Fruit fly (Drosophila melanogaster): ENCODE results near the gene Rnb.

Rnb gene

dm6 chr3R:29763154-29763553 lies 36.0 kb downstream of the Rnb start:
- TF ChIP-seq vri (GFP tag; optimal IDR thresholded peaks at IDR 0.05) = peak; percentile 96
- TF ChIP-seq CG11902 (GFP tag; optimal IDR thresholded peaks at IDR 0.05) = peak; percentile 97
- TF ChIP-seq Sox102F (GFP tag; optimal IDR thresholded peaks at IDR 0.05) = peak; percentile 99
- TF ChIP-seq CG6792 (GFP tag; optimal IDR thresholded peaks at IDR 0.05) = peak; percentile 95
- peak; percentile 97 for TF ChIP-seq Sox14 (GFP tag; optimal IDR thresholded peaks at IDR 0.05)
- no peak for TF ChIP-seq Hr38 (GFP tag; optimal IDR thresholded peaks at IDR 0.05)
- TF ChIP-seq Smox (GFP tag; optimal IDR thresholded peaks at IDR 0.05) = peak; percentile 98
- TF ChIP-seq dac (GFP tag; optimal IDR thresholded peaks at IDR 0.05) = no peak
- TF ChIP-seq CG7368 (GFP tag; optimal IDR thresholded peaks at IDR 0.05) = peak; percentile 93
- TF ChIP-seq Eip93F (GFP tag; optimal IDR thresholded peaks at IDR 0.05) = peak; percentile 96
- peak; percentile 93 for TF ChIP-seq CG8632 (GFP tag; optimal IDR thresholded peaks at IDR 0.05)
- peak; percentile 90 for TF ChIP-seq CG6163 (GFP tag; IDR thresholded peaks at IDR 0.05)
- TF ChIP-seq CG8319 (GFP tag; optimal IDR thresholded peaks at IDR 0.05) = peak; percentile 95
- peak; percentile 61 to 65 for TF ChIP-seq salr (GFP tag; optimal IDR thresholded peaks at IDR 0.05)
- TF ChIP-seq CG8119 (GFP tag; IDR thresholded peaks at IDR 0.05) = peak; percentile 72; the same call in 2 of the 3 replicates
- TF ChIP-seq Lpt (GFP tag; optimal IDR thresholded peaks at IDR 0.05) = peak; percentile 67
- peak; percentile 70 for TF ChIP-seq CG32006 (GFP tag; optimal IDR thresholded peaks at IDR 0.05)
- TF ChIP-seq net (GFP tag; optimal IDR thresholded peaks at IDR 0.05) = peak; percentile 86
- peak; percentile 38 for TF ChIP-seq CG16779 (tag; optimal IDR thresholded peaks at IDR 0.05)
- TF ChIP-seq OdsH (GFP tag; optimal IDR thresholded peaks at IDR 0.05) = peak; percentile 94
- peak; percentile 94 for TF ChIP-seq pdm3 (GFP tag; optimal IDR thresholded peaks at IDR 0.05)
- TF ChIP-seq CG31627 (GFP tag; optimal IDR thresholded peaks at IDR 0.05) = peak; percentile 99
- peak; percentile 98 for TF ChIP-seq svp (GFP tag)
- peak; percentile 31; the same call in 1 of the 2 replicates for TF ChIP-seq Gug (GFP tag; IDR thresholded peaks at IDR 0.05)
- TF ChIP-seq Ets21C (GFP tag; optimal IDR thresholded peaks at IDR 0.05) = peak; percentile 98
- peak; percentile 65; the same call in 1 of the 2 replicates for TF ChIP-seq CG11294 (GFP tag; IDR thresholded peaks at IDR 0.05)
- TF ChIP-seq dsx (GFP tag; optimal IDR thresholded peaks at IDR 0.05; ENCODE audit: poor library complexity, severe bottlenecking) = peak; percentile 68
- TF ChIP-seq CG34406 (GFP tag; optimal IDR thresholded peaks at IDR 0.05) = peak; percentile 94
- TF ChIP-seq spab (GFP tag; optimal IDR thresholded peaks at IDR 0.05) = peak; percentile 73
- TF ChIP-seq Sox15 (GFP tag; optimal IDR thresholded peaks at IDR 0.05) = peak; percentile 96
- TF ChIP-seq Eip78C (GFP tag) = peak; percentile 98
- TF ChIP-seq lz (GFP tag; optimal IDR thresholded peaks at IDR 0.05) = peak; percentile 98
- peak; percentile 72 for TF ChIP-seq CG1621 (tag; optimal IDR thresholded peaks at IDR 0.05)
- TF ChIP-seq esn (GFP tag; optimal IDR thresholded peaks at IDR 0.05) = peak; percentile 99
- peak; percentile 96 for TF ChIP-seq CG6854 (GFP tag; optimal IDR thresholded peaks at IDR 0.05)
- TF ChIP-seq Eip75B (GFP tag; optimal IDR thresholded peaks at IDR 0.05) = peak; percentile 93
- TF ChIP-seq CG11762 (GFP tag; optimal IDR thresholded peaks at IDR 0.05; ENCODE audit: insufficient read depth) = peak; percentile 90
- TF ChIP-seq Met (GFP tag; optimal IDR thresholded peaks at IDR 0.05) = peak; percentile 97
- TF ChIP-seq achi (GFP tag; optimal IDR thresholded peaks at IDR 0.05) = peak; percentile 90
- TF ChIP-seq CG3919 (GFP tag; optimal IDR thresholded peaks at IDR 0.05) = peak; percentile 97
- peak; percentile 83 for TF ChIP-seq fd85E (GFP tag; optimal IDR thresholded peaks at IDR 0.05)
- peak; percentile 99 for TF ChIP-seq topi (GFP tag; optimal IDR thresholded peaks at IDR 0.05)
- TF ChIP-seq CG6808 (GFP tag; optimal IDR thresholded peaks at IDR 0.05) = peak; percentile 66
- TF ChIP-seq Ets96B (tag; optimal IDR thresholded peaks at IDR 0.05) = peak; percentile 70
- no peak for TF ChIP-seq fkh (GFP tag; optimal IDR thresholded peaks at IDR 0.05)
- TF ChIP-seq CG9139 (GFP tag; optimal IDR thresholded peaks at IDR 0.05) = peak; percentile 53
- peak; percentile 76 for TF ChIP-seq CG3032 (tag; optimal IDR thresholded peaks at IDR 0.05)
- TF ChIP-seq CG4318 (GFP tag; optimal IDR thresholded peaks at IDR 0.05) = peak; percentile 22
- TF ChIP-seq cyc (GFP tag; optimal IDR thresholded peaks at IDR 0.05) = peak; percentile 99
- peak; percentile 77 for TF ChIP-seq CG15336 (GFP tag; IDR thresholded peaks at IDR 0.05)
- peak; percentile 96 for TF ChIP-seq acj6 (GFP tag; optimal IDR thresholded peaks at IDR 0.05)
- peak; percentile 48 for TF ChIP-seq CG6276 (GFP tag; optimal IDR thresholded peaks at IDR 0.05)
- TF ChIP-seq Hr39 (GFP tag; optimal IDR thresholded peaks at IDR 0.05) = peak; percentile 99

Measured in whole organism, prepupa.